Worm (Caenorhabditis elegans) whole organism, early embryonic: ENCODE data around the gene lys-5.

Source experiments
- ama-1 ChIP-seq: fragments of 150-350 bp; optimal IDR thresholded peaks from 2 replicates; lab custom pipeline; 2014
- ceh-13 ChIP-seq: fragments of 200-800 bp; sonication (Bioruptor generic); optimal IDR thresholded peaks from 2 replicates; lab custom pipeline; 2018; ENCODE audit warnings: mild to moderate bottlenecking, missing genetic modification characterization, missing compliant biosample characterization
- ets-7 ChIP-seq: sonication (generic microtip); optimal IDR thresholded peaks from 2 replicates; lab custom pipeline; 2016; ENCODE audit warnings: missing genotype, missing genetic modification characterization, missing compliant biosample characterization
- hnd-1 ChIP-seq: sonication (generic microtip); optimal IDR thresholded peaks from 2 replicates; lab custom pipeline; 2016; ENCODE audit warnings: missing genetic modification characterization, missing compliant biosample characterization

- TF ChIP-seq ets-7 (tag; lab: Kevin White, UChicago) (no peak), ama-1 (lab: Kevin White, UChicago) (no peak), hnd-1 (no peak), ceh-13 (no peak)
Observed at ce11 chrIV:11650344-11650743, 25.0 kb upstream of the lys-5 start.
